Fruit fly (Drosophila melanogaster) whole organism, embryonic: ENCODE results near the gene CG13842.

ENCODE experiments used
- Antp ChIP-seq: fragments of 200-800 bp; sonication (Bioruptor generic); optimal IDR thresholded peaks from 3 replicates; lab custom pipeline; 2016; ENCODE audit warnings: missing biosample characterization, missing genetic modification characterization
- Bdp1 ChIP-seq: fragments of 200-800 bp; sonication (Bioruptor generic); optimal IDR thresholded peaks from 3 replicates; lab custom pipeline; 2016; ENCODE audit warnings: missing biosample characterization, missing genetic modification characterization
- Bteb2 ChIP-seq: fragments of 200-800 bp; sonication (Bioruptor generic); optimal IDR thresholded peaks from 2 replicates; lab custom pipeline; 2016; ENCODE audit warnings: missing biosample characterization, missing genetic modification characterization
- CG10209 ChIP-seq: fragments of 200-800 bp; sonication (Bioruptor generic); optimal IDR thresholded peaks from 3 replicates; lab custom pipeline; 2017; ENCODE audit warnings: missing biosample characterization, mild to moderate bottlenecking, missing genetic modification characterization, missing genetic modification reagents
- CG1024 ChIP-seq: fragments of 200-800 bp; sonication (Bioruptor generic); IDR thresholded peaks from 2 replicates; pipeline ENCODE4 v1.3.6; 2022; ENCODE audit warnings: missing biosample characterization, missing genetic modification characterization
- CG10274 ChIP-seq: fragments of 200-800 bp; sonication (Bioruptor generic); optimal IDR thresholded peaks from 3 replicates; lab custom pipeline; 2017; ENCODE audit warnings: missing biosample characterization, mild to moderate bottlenecking, missing genetic modification characterization
- CG11723 ChIP-seq: fragments of 200-800 bp; sonication (Bioruptor generic); optimal IDR thresholded peaks from 2 replicates; lab custom pipeline; 2017; ENCODE audit warnings: missing biosample characterization, mild to moderate bottlenecking, missing genetic modification characterization
- CG12104 ChIP-seq: fragments of 200-800 bp; sonication (Bioruptor generic); optimal IDR thresholded peaks from 3 replicates; lab custom pipeline; 2016; ENCODE audit warnings: missing biosample characterization, missing genetic modification characterization
- CG1233 ChIP-seq: fragments of 200-800 bp; sonication (Bioruptor generic); optimal IDR thresholded peaks from 4 replicates; lab custom pipeline; 2018; ENCODE audit warnings: missing biosample characterization, mild to moderate bottlenecking, missing genetic modification characterization
- CG12659 ChIP-seq: fragments of 200-800 bp; sonication (Bioruptor generic); optimal IDR thresholded peaks from 3 replicates; lab custom pipeline; 2017; ENCODE audit warnings: mild to moderate bottlenecking, missing biosample characterization, missing genetic modification reagents, missing genetic modification characterization
- CG13287 ChIP-seq: fragments of 200-800 bp; sonication (Bioruptor generic); IDR thresholded peaks from 2 replicates; pipeline ENCODE4 v1.3.6; 2022; ENCODE audit warnings: missing biosample characterization, missing genetic modification characterization; ENCODE audit not compliant: partially characterized antibody
- CG15696 ChIP-seq: fragments of 200-800 bp; sonication (Bioruptor generic); optimal IDR thresholded peaks from 2 replicates; lab custom pipeline; 2019; ENCODE audit warnings: missing biosample characterization, mild to moderate bottlenecking, missing genetic modification characterization, moderate library complexity
- CG16863 ChIP-seq: fragments of 200-800 bp; sonication (Bioruptor generic); optimal IDR thresholded peaks from 3 replicates; lab custom pipeline; 2016; ENCODE audit warnings: missing biosample characterization, missing genetic modification characterization
- CG18764 ChIP-seq: fragments of 200-800 bp; sonication (Bioruptor generic); optimal IDR thresholded peaks from 3 replicates; lab custom pipeline; 2016; ENCODE audit warnings: missing biosample characterization, missing genetic modification characterization
- CG2120 ChIP-seq: fragments of 200-800 bp; sonication (Bioruptor generic); optimal IDR thresholded peaks from 3 replicates; lab custom pipeline; 2016; ENCODE audit warnings: missing biosample characterization, missing genetic modification characterization
- CG34422 ChIP-seq: fragments of 200-800 bp; sonication (Bioruptor generic); IDR thresholded peaks from 3 replicates; pipeline ENCODE4 v1.3.6; 2022; ENCODE audit warnings: missing biosample characterization, missing genetic modification characterization
- CG4854 ChIP-seq: fragments of 200-800 bp; sonication (Bioruptor generic); optimal IDR thresholded peaks from 2 replicates; lab custom pipeline; 2016; ENCODE audit warnings: missing biosample characterization, missing genetic modification characterization, inconsistent platforms
- CG8281 ChIP-seq: fragments of 200-800 bp; sonication (Bioruptor generic); optimal IDR thresholded peaks from 2 replicates; lab custom pipeline; 2018; ENCODE audit warnings: missing biosample characterization, mild to moderate bottlenecking, missing genetic modification characterization, moderate library complexity
- CG8924 ChIP-seq: fragments of 200-800 bp; optimal IDR thresholded peaks from 3 replicates; lab custom pipeline; 2019; ENCODE audit warnings: missing biosample characterization, mild to moderate bottlenecking, missing genetic modification characterization, moderate library complexity
- CG9609 ChIP-seq: fragments of 200-800 bp; sonication (Bioruptor generic); optimal IDR thresholded peaks from 3 replicates; lab custom pipeline; 2016; ENCODE audit warnings: missing biosample characterization, missing genetic modification characterization
- Dfd ChIP-seq, 2 experiments: fragments of >200 bp; optimal IDR thresholded peaks; 2 replicates each; lab custom pipeline; 2017; ENCODE audit warnings: missing biosample characterization in 2 of 2, missing genetic modification characterization in 2 of 2
- E2f2 ChIP-seq: fragments of 200-800 bp; sonication (Bioruptor generic); IDR thresholded peaks from 2 replicates; pipeline ENCODE4 v1.3.6; 2022; ENCODE audit warnings: missing biosample characterization, missing genetic modification characterization
- Gug ChIP-seq: fragments of 200-800 bp; sonication (Bioruptor generic); IDR thresholded peaks from 4 replicates; pipeline ENCODE4 v1.3.6; 2022; ENCODE audit warnings: missing biosample characterization, missing genetic modification characterization
- Hand ChIP-seq: fragments of 200-800 bp; sonication (Bioruptor generic); optimal IDR thresholded peaks from 2 replicates; lab custom pipeline; 2017; ENCODE audit warnings: mild to moderate bottlenecking, missing biosample characterization, missing genetic modification reagents, missing genetic modification characterization
- Hr51 ChIP-seq, 2 experiments: fragments of 200-800 bp; sonication (Bioruptor generic); optimal IDR thresholded peaks; 2 replicates in 1 of 2; 3 replicates in 1 of 2; lab custom pipeline; 2016 to 2018; ENCODE audit warnings: missing biosample characterization in 2 of 2, missing genetic modification characterization in 2 of 2, mild to moderate bottlenecking in 1 of 2, moderate library complexity in 1 of 2
- Opbp ChIP-seq: fragments of 200-800 bp; sonication (Bioruptor generic); IDR thresholded peaks from 3 replicates; pipeline ENCODE4 v1.3.6; 2022; ENCODE audit warnings: missing biosample characterization, missing genetic modification characterization; ENCODE audit not compliant: partially characterized antibody
- Side ChIP-seq: fragments of 200-800 bp; sonication (Bioruptor generic); optimal IDR thresholded peaks from 2 replicates; lab custom pipeline; 2016; ENCODE audit warnings: missing biosample characterization, missing genetic modification characterization
- Trl ChIP-seq, 3 experiments: fragments of >200 bp in 2 of 3; fragments of 200-800 bp in 1 of 3; sonication (Bioruptor generic) in 1 of 3; optimal IDR thresholded peaks; 2 replicates in 1 of 3; 3 replicates in 2 of 3; lab custom pipeline; 2016 to 2017; ENCODE audit warnings: missing biosample characterization in 1 of 3, missing genetic modification characterization in 1 of 3
- Xrp1 ChIP-seq: fragments of 200-800 bp; sonication (Bioruptor generic); IDR thresholded peaks from 2 replicates; pipeline ENCODE4 v1.3.6; 2022; ENCODE audit warnings: missing biosample characterization, missing genetic modification characterization
- abd-A ChIP-seq: fragments of 200-800 bp; sonication (Bioruptor generic); optimal IDR thresholded peaks from 3 replicates; lab custom pipeline; 2019; ENCODE audit warnings: missing biosample characterization, mild to moderate bottlenecking, missing genetic modification characterization, moderate library complexity
- chinmo ChIP-seq: fragments of 200-800 bp; sonication (Bioruptor generic); IDR thresholded peaks from 4 replicates; pipeline ENCODE4 v1.3.6; 2022; ENCODE audit warnings: missing biosample characterization, missing genetic modification characterization; ENCODE audit not compliant: partially characterized antibody
- croc ChIP-seq: fragments of 200-800 bp; sonication (Bioruptor generic); conservative IDR thresholded peaks from 3 replicates; pipeline ENCODE4 v1.3.6; 2022; ENCODE audit warnings: missing biosample characterization, missing genetic modification characterization
- exex ChIP-seq: fragments of 200-800 bp; sonication (Bioruptor generic); optimal IDR thresholded peaks from 4 replicates; lab custom pipeline; 2018; ENCODE audit warnings: missing biosample characterization, mild to moderate bottlenecking, missing genetic modification characterization, moderate library complexity
- fd102C ChIP-seq: fragments of 200-800 bp; sonication (Bioruptor generic); optimal IDR thresholded peaks from 2 replicates; lab custom pipeline; 2018; ENCODE audit warnings: missing biosample characterization, mild to moderate bottlenecking, missing genetic modification characterization, moderate library complexity
- fru ChIP-seq: fragments of >200 bp; optimal IDR thresholded peaks from 2 replicates; lab custom pipeline; 2017
- ftz-f1 ChIP-seq: fragments of 200-800 bp; sonication (Bioruptor generic); optimal IDR thresholded peaks from 2 replicates; lab custom pipeline; 2016; ENCODE audit warnings: missing biosample characterization, missing genetic modification characterization
- gro ChIP-seq: fragments of 200-800 bp; sonication (Bioruptor generic); optimal IDR thresholded peaks from 2 replicates; lab custom pipeline; 2016; ENCODE audit warnings: missing biosample characterization, missing genetic modification characterization
- gt ChIP-seq: fragments of 200-800 bp; sonication (Bioruptor generic); IDR thresholded peaks from 2 replicates; pipeline ENCODE4 v1.3.6; 2022; ENCODE audit warnings: missing biosample characterization, missing genetic modification characterization
- jing ChIP-seq: fragments of 200-800 bp; sonication (Bioruptor generic); optimal IDR thresholded peaks from 2 replicates; lab custom pipeline; 2018; ENCODE audit warnings: missing biosample characterization, mild to moderate bottlenecking, missing genetic modification characterization
- klu ChIP-seq: fragments of 200-800 bp; sonication (Bioruptor generic); IDR thresholded peaks from 2 replicates; pipeline ENCODE4 v1.3.6; 2022; ENCODE audit warnings: missing biosample characterization, missing genetic modification characterization
- lilli ChIP-seq: fragments of 200-800 bp; sonication (Bioruptor generic); optimal IDR thresholded peaks from 3 replicates; lab custom pipeline; 2016; ENCODE audit warnings: missing biosample characterization, missing genetic modification characterization
- oc ChIP-seq: fragments of 200-800 bp; sonication (Bioruptor generic); optimal IDR thresholded peaks from 2 replicates; lab custom pipeline; 2018; ENCODE audit warnings: missing biosample characterization, mild to moderate bottlenecking, missing genetic modification characterization, moderate library complexity
- org-1 ChIP-seq: fragments of 200-800 bp; sonication (Bioruptor generic); optimal IDR thresholded peaks from 2 replicates; lab custom pipeline; 2017; ENCODE audit warnings: missing biosample characterization, missing genetic modification characterization
- pros ChIP-seq: fragments of 200-800 bp; sonication (Bioruptor generic); optimal IDR thresholded peaks from 3 replicates; lab custom pipeline; 2019; ENCODE audit warnings: missing biosample characterization, mild to moderate bottlenecking, missing genetic modification characterization, moderate library complexity
- run ChIP-seq: fragments of 200-800 bp; sonication (Bioruptor generic); optimal IDR thresholded peaks from 3 replicates; lab custom pipeline; 2018; ENCODE audit warnings: missing biosample characterization, mild to moderate bottlenecking, missing genetic modification characterization
- salm ChIP-seq: fragments of 200-800 bp; sonication (Bioruptor generic); optimal IDR thresholded peaks from 2 replicates; lab custom pipeline; 2018; ENCODE audit warnings: missing biosample characterization, mild to moderate bottlenecking, missing genetic modification characterization
- tin ChIP-seq: fragments of 200-800 bp; sonication (Bioruptor generic); optimal IDR thresholded peaks from 3 replicates; lab custom pipeline; 2016; ENCODE audit warnings: missing biosample characterization, missing genetic modification characterization
- ttk ChIP-seq: fragments of 200-800 bp; sonication (Bioruptor generic); IDR thresholded peaks from 2 replicates; pipeline ENCODE4 v2.1.2; 2022; ENCODE audit warnings: missing biosample characterization, missing genetic modification characterization
- vvl ChIP-seq: fragments of 200-800 bp; sonication (Bioruptor generic); IDR thresholded peaks from 2 replicates; pipeline ENCODE4 v1.3.6; 2022; ENCODE audit warnings: missing biosample characterization, missing genetic modification characterization
- zen ChIP-seq: fragments of 200-800 bp; sonication (Bioruptor generic); optimal IDR thresholded peaks from 3 replicates; lab custom pipeline; 2018; ENCODE audit warnings: missing biosample characterization, mild to moderate bottlenecking, missing genetic modification characterization, moderate library complexity

CG13842 gene

DNA sequence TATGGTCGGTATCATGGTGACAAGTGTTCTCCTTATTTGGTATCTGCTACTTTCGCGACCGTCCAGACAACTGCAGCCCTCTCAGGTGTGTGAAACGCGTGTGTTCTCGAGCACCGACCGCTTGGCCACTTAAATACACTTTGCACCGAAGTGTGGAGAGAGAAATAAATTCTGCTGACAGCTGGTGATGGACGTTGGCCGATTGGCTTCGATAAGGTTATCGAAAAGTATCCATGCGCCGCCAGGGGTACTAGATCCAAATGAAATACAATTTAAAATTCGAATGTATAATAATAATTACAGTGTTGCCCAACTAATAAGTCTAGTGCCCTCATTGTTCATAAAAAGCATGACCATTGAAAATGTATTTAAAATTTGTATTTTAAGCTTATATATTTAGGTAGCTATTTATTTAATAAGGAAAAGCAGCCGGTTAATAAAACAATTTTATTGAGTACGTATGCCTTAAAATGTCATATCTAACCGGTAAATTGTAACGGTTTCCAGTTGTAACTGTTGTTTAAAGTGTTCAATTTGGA lies 20.7 kb downstream of the CG13842 start, which contains the start of the genes Gclm and CG17625 (continued):
- TF ChIP-seq CG12659, result peak; percentile 75
- no peak for TF ChIP-seq fru (lab: Kevin White, UChicago)
- peak; percentile 83 for TF ChIP-seq CG13287 (GFP tag; lab: Robert Waterston, UW)
- TF ChIP-seq Opbp (GFP tag; lab: Robert Waterston, UW), result peak; percentile 86
- peak; percentile 42 for TF ChIP-seq exex
- peak; percentile 52 for TF ChIP-seq CG1233 (GFP tag; lab: Kevin White, UChicago)
- peak; percentile 34 for TF ChIP-seq CG15696 (tag; lab: Kevin White, UChicago)
- peak; percentile 25 for TF ChIP-seq Hand (GFP tag; lab: Kevin White, UChicago)
- no peak for TF ChIP-seq Trl (optimal IDR thresholded peaks at IDR 0.05; lab: Kevin White, UChicago)
- TF ChIP-seq Trl (GFP tag; optimal IDR thresholded peaks at IDR 0.05; lab: Kevin White, UChicago), result no peak
- no peak for TF ChIP-seq croc (GFP tag; lab: Robert Waterston, UW)
- TF ChIP-seq CG11723, result no peak
- peak; percentile 8 for TF ChIP-seq CG9609 (GFP tag; lab: Kevin White, UChicago)
- no peak for TF ChIP-seq salm (tag; lab: Kevin White, UChicago)
- no peak for TF ChIP-seq CG10274 (GFP tag; lab: Kevin White, UChicago)
- no peak for TF ChIP-seq CG16863
- peak; percentile 67 for TF ChIP-seq CG8924 (tag; lab: Kevin White, UChicago)
- peak; percentile 57 for TF ChIP-seq lilli (GFP tag; lab: Kevin White, UChicago)
- no peak for TF ChIP-seq ttk (GFP tag; lab: Robert Waterston, UW)
- no peak for TF ChIP-seq CG8281 (tag; lab: Kevin White, UChicago)
- peak; percentile 19 for TF ChIP-seq CG10209
- no peak for TF ChIP-seq Bteb2 (GFP tag; lab: Kevin White, UChicago)
- TF ChIP-seq CG1024 (GFP tag; lab: Robert Waterston, UW), result peak; percentile 35; the same call in 1 of the 2 replicates
- no peak for TF ChIP-seq jing (GFP tag; lab: Kevin White, UChicago)
- TF ChIP-seq tin, result peak; percentile 41
- no peak for TF ChIP-seq abd-A (tag; lab: Kevin White, UChicago)
- peak; percentile 63 for TF ChIP-seq Side
- TF ChIP-seq org-1, result no peak
- peak; percentile 6; the same call in 1 of the 4 replicates for TF ChIP-seq Gug (GFP tag; lab: Robert Waterston, UW)
- TF ChIP-seq vvl (GFP tag; lab: Robert Waterston, UW), result peak; percentile 82
- TF ChIP-seq CG12104 (GFP tag; lab: Kevin White, UChicago), result no peak
- peak; percentile 65; the same call in 1 of the 2 replicates for TF ChIP-seq Xrp1
- TF ChIP-seq zen (tag; lab: Kevin White, UChicago), result peak; percentile 15
- peak; percentile 78 for TF ChIP-seq CG2120
- no peak for TF ChIP-seq run
- peak; percentile 79 for TF ChIP-seq E2f2 (GFP tag; lab: Robert Waterston, UW)
- peak; percentile 40 for TF ChIP-seq Bdp1
- TF ChIP-seq ftz-f1 (GFP tag; lab: Kevin White, UChicago), result peak; percentile 29
- no peak for TF ChIP-seq pros (GFP tag; lab: Kevin White, UChicago)
- peak; percentile 35 for TF ChIP-seq CG18764 (GFP tag; lab: Kevin White, UChicago)
- TF ChIP-seq fd102C, result no peak
- peak; percentile 79; the same call in 1 of the 4 replicates for TF ChIP-seq chinmo (GFP tag; lab: Robert Waterston, UW)
- TF ChIP-seq gt (GFP tag; lab: Robert Waterston, UW), result no peak
- TF ChIP-seq Hr51 (GFP tag; optimal IDR thresholded peaks at IDR 0.05; lab: Kevin White, UChicago), result peak; percentile 46 to 52
- peak; percentile 47 for TF ChIP-seq Antp
- TF ChIP-seq CG4854 (GFP tag; lab: Kevin White, UChicago), result no peak
- peak; percentile 3 for TF ChIP-seq oc (tag; lab: Kevin White, UChicago)
- TF ChIP-seq Dfd (GFP tag; optimal IDR thresholded peaks at IDR 0.05; lab: Kevin White, UChicago), result no peak
- TF ChIP-seq klu (GFP tag; lab: Robert Waterston, UW), result peak; percentile 35; the same call in 1 of the 2 replicates
- TF ChIP-seq gro (GFP tag; lab: Kevin White, UChicago), result peak; percentile 57
- TF ChIP-seq CG34422 (GFP tag; lab: Robert Waterston, UW), result peak; percentile 74
